Worm (Caenorhabditis elegans): ENCODE measurements around the gene unc-27.

The unc-27 gene

DNA sequence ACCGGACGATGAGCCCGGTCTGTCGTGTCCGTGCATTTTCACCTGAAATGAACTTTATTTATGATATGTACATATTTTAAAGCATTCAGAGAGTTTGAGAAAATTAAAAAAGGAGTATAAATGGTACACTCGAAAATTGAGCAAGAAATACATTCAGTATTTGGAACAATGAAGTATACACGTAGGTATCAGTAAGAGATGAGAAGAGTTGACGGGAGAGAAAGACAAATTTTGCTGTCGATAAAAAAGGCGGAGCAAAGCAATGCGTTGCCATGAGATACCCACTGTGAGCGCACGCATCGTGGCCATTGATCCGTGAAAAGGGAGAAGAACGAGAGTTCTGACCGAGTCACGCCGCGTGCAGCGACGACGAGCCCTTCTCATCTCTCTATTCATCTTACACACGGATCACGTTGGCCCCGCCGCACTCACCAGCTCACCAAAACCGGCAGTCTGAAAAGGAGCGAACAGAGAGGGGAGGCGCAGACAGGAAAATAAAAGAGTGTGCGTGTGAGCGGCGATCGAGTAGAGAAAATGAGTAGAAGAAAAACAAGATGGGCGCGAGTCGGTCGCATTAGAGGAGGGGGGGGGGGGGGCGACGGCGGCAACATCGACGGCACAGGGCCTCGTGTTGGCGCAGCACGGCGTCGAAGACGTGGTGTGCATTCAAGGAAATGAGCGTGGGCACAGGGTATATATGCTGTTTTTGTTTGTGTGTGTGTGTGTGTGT, 17.0 kb downstream of the unc-27 start, which contains the start of gene R04E5.8 (continued):
- peak; percentile 21 for TF ChIP-seq nhr-20 (tag; optimal IDR thresholded peaks at IDR 0.05)
- TF ChIP-seq lir-3 (tag; optimal IDR thresholded peaks at IDR 0.05; ENCODE audit: poor library complexity) = no peak
- no peak for TF ChIP-seq nhr-237 (tag; optimal IDR thresholded peaks at IDR 0.05)
- TF ChIP-seq Y116A8C.19 (tag; optimal IDR thresholded peaks at IDR 0.05; ENCODE audit: borderline replicate concordance) = no peak
- TF ChIP-seq jun-1 (tag; optimal IDR thresholded peaks at IDR 0.05) = peak; percentile 31
- no peak for TF ChIP-seq zag-1 (tag; optimal IDR thresholded peaks at IDR 0.05)
- TF ChIP-seq fkh-4 (tag; optimal IDR thresholded peaks at IDR 0.05; ENCODE audit: borderline replicate concordance) = no peak
- no peak for TF ChIP-seq nhr-84 (tag; optimal IDR thresholded peaks at IDR 0.05)
- TF ChIP-seq alr-1 (tag; optimal IDR thresholded peaks at IDR 0.05; ENCODE audit: borderline replicate concordance) = no peak
- no peak for TF ChIP-seq nhr-85 (tag)
- TF ChIP-seq ceh-88 (GFP tag; IDR thresholded peaks at IDR 0.05) = no peak
- no peak for TF ChIP-seq ces-1 (GFP tag; optimal IDR thresholded peaks at IDR 0.05)
- TF ChIP-seq ceh-63 (GFP tag; optimal IDR thresholded peaks at IDR 0.05) = no peak
- no peak for TF ChIP-seq irx-1 (tag; optimal IDR thresholded peaks at IDR 0.05)
- no peak for TF ChIP-seq hlh-4 (tag; optimal IDR thresholded peaks at IDR 0.05)
- TF ChIP-seq aly-2 (tag; optimal IDR thresholded peaks at IDR 0.05) = no peak
- TF ChIP-seq mep-1 (tag; optimal IDR thresholded peaks at IDR 0.05) = no peak
- TF ChIP-seq lsy-2 (tag; optimal IDR thresholded peaks at IDR 0.05) = peak; percentile 4 to 25
- TF ChIP-seq elt-2 (tag; optimal IDR thresholded peaks at IDR 0.05) = no peak
- peak; percentile 31 for TF ChIP-seq snpc-4 (tag; optimal IDR thresholded peaks at IDR 0.05)
- no peak for TF ChIP-seq pag-3 (tag; optimal IDR thresholded peaks at IDR 0.05; ENCODE audit: borderline replicate concordance, insufficient read depth)
- no peak for TF ChIP-seq nhr-76 (tag; optimal IDR thresholded peaks at IDR 0.05)
- no peak for TF ChIP-seq ceh-8 (GFP tag; optimal IDR thresholded peaks at IDR 0.05)
- TF ChIP-seq dpl-1 (GFP tag; optimal IDR thresholded peaks at IDR 0.05) = no peak
- TF ChIP-seq blmp-1 (tag; optimal IDR thresholded peaks at IDR 0.05) = no peak
- no peak for TF ChIP-seq C16A3.4 (tag; optimal IDR thresholded peaks at IDR 0.05)
- TF ChIP-seq nhr-77 (tag; optimal IDR thresholded peaks at IDR 0.05) = no peak
- TF ChIP-seq tlp-1 (tag; optimal IDR thresholded peaks at IDR 0.05) = no peak
- TF ChIP-seq ets-5 (GFP tag; IDR thresholded peaks at IDR 0.05) = no peak
- TF ChIP-seq ztf-4 (tag; optimal IDR thresholded peaks at IDR 0.05) = no peak
- TF ChIP-seq hlh-17 (GFP tag; optimal IDR thresholded peaks at IDR 0.05; ENCODE audit: borderline replicate concordance) = no peak
- TF ChIP-seq nhr-90 (tag; optimal IDR thresholded peaks at IDR 0.05; ENCODE audit: poor library complexity) = no peak
- TF ChIP-seq fos-1 (tag; optimal IDR thresholded peaks at IDR 0.05) = no peak
- no peak for TF ChIP-seq grh-1 (GFP tag; IDR thresholded peaks at IDR 0.05)
- TF ChIP-seq skn-1 (tag; optimal IDR thresholded peaks at IDR 0.05) = no peak
- TF ChIP-seq ama-1 (optimal IDR thresholded peaks at IDR 0.05) = no peak
- TF ChIP-seq sox-4 (tag; optimal IDR thresholded peaks at IDR 0.05) = peak; percentile 20
- TF ChIP-seq sup-37 (GFP tag; optimal IDR thresholded peaks at IDR 0.05) = no peak
- no peak for TF ChIP-seq lin-13 (GFP tag; optimal IDR thresholded peaks at IDR 0.05)
- no peak for TF ChIP-seq lin-15B (tag; optimal IDR thresholded peaks at IDR 0.05)
- no peak for TF ChIP-seq hpl-2 (GFP tag; optimal IDR thresholded peaks at IDR 0.05)
- TF ChIP-seq zip-4 (GFP tag; optimal IDR thresholded peaks at IDR 0.05) = no peak
- peak in 1 of 2 experiments; percentile 30 for TF ChIP-seq efl-1 (optimal IDR thresholded peaks at IDR 0.05)
- TF ChIP-seq efl-1 (GFP tag; optimal IDR thresholded peaks at IDR 0.05 in 1 of 2) = no peak
- TF ChIP-seq efl-3 (GFP tag; optimal IDR thresholded peaks at IDR 0.05) = no peak
- TF ChIP-seq tbx-2 (tag; optimal IDR thresholded peaks at IDR 0.05) = peak; percentile 16
- TF ChIP-seq nhr-71 (tag; optimal IDR thresholded peaks at IDR 0.05) = peak; percentile 57
- 0 out of 2 replicates have a peak, but pooled peaks have one; percentile 4 for TF ChIP-seq isw-1 (GFP tag; IDR thresholded peaks at IDR 0.05)
- TF ChIP-seq F16B12.6 (tag; optimal IDR thresholded peaks at IDR 0.05) = no peak
- no peak for TF ChIP-seq unc-130 (tag; optimal IDR thresholded peaks at IDR 0.05)
- no peak for TF ChIP-seq sptf-1 (tag; optimal IDR thresholded peaks at IDR 0.05)
- TF ChIP-seq vab-15 (tag; optimal IDR thresholded peaks at IDR 0.05) = no peak
- TF ChIP-seq mab-9 (GFP tag; IDR thresholded peaks at IDR 0.05) = no peak
